Worm (Caenorhabditis elegans) whole organism, L1 larva: ENCODE measurements around the gene fbxa-154.
"Not testable (repeated sequence)": the region's sequence is repeated elsewhere in the genome, so short reads cannot be mapped to it uniquely, and the experiment has no call there.

ENCODE experiments used
- C04F5.9 ChIP-seq: sonication (generic microtip); optimal IDR thresholded peaks from 2 replicates; lab custom pipeline; 2016; ENCODE audit warnings: missing genetic modification characterization, missing compliant biosample characterization
- ama-1 ChIP-seq: fragments of 150-350 bp; optimal IDR thresholded peaks from 2 replicates; lab custom pipeline; 2014
- blmp-1 ChIP-seq: fragments of 150-350 bp; optimal IDR thresholded peaks from 2 replicates; lab custom pipeline; 2014; ENCODE audit warnings: missing biosample characterization, missing genetic modification characterization
- ceh-63 ChIP-seq: fragments of 200-800 bp; sonication (Bioruptor generic); optimal IDR thresholded peaks from 2 replicates; lab custom pipeline; 2018; ENCODE audit warnings: mild to moderate bottlenecking, missing genetic modification characterization, missing compliant biosample characterization
- ceh-8 ChIP-seq: fragments of 200-800 bp; sonication (Bioruptor generic); optimal IDR thresholded peaks from 2 replicates; lab custom pipeline; 2018; ENCODE audit warnings: mild to moderate bottlenecking, missing genetic modification characterization, moderate library complexity, missing compliant biosample characterization
- ceh-82 ChIP-seq, 3 experiments: fragments of 150-350 bp in 1 of 3; sonication (generic microtip) in 2 of 3; optimal IDR thresholded peaks; 2 replicates each; lab custom pipeline; 2014 to 2017; ENCODE audit warnings: missing biosample characterization in 3 of 3, missing genetic modification characterization in 3 of 3
- ceh-88 ChIP-seq: fragments of 200-800 bp; sonication (Bioruptor generic); IDR thresholded peaks from 2 replicates; pipeline ENCODE4 v1.3.6; 2022; ENCODE audit warnings: missing genetic modification characterization, missing compliant biosample characterization
- ces-1 ChIP-seq: fragments of 150-350 bp; optimal IDR thresholded peaks from 2 replicates; lab custom pipeline; 2014; ENCODE audit warnings: missing biosample characterization, missing genetic modification reagents, missing genetic modification characterization
- dpl-1 ChIP-seq, 3 experiments: fragments of 150-350 bp in 2 of 3; sonication (generic microtip) in 1 of 3; optimal IDR thresholded peaks; 2 replicates each; lab custom pipeline; 2014 to 2017; ENCODE audit warnings: missing biosample characterization in 3 of 3, missing genetic modification characterization in 3 of 3, missing genetic modification reagents in 3 of 3
- efl-1 ChIP-seq, 4 experiments: fragments of 150-350 bp; optimal IDR thresholded peaks in 3 of 4; peaks in 1 of 4; 1 replicate in 1 of 4; 2 replicates in 3 of 4; lab custom pipeline; 2014; ENCODE audit warnings: missing biosample characterization in 2 of 4, missing genetic modification characterization in 2 of 4, missing genetic modification reagents in 2 of 4
- elt-2 ChIP-seq: sonication (generic microtip); optimal IDR thresholded peaks from 2 replicates; lab custom pipeline; 2016; ENCODE audit warnings: missing genetic modification characterization, mild to moderate bottlenecking, inconsistent platforms, missing compliant biosample characterization, missing genetic modification reagents
- elt-3 ChIP-seq, 6 experiments: fragments of 150-350 bp in 1 of 6; sonication (generic microtip); optimal IDR thresholded peaks; 2 replicates each; lab custom pipeline; 2017 to 2018; ENCODE audit warnings: missing biosample characterization in 6 of 6, missing genetic modification characterization in 6 of 6, inconsistent platforms in 1 of 6
- ets-5 ChIP-seq: fragments of 200-800 bp; sonication (Bioruptor generic); IDR thresholded peaks from 2 replicates; pipeline ENCODE4 v1.3.6; 2022; ENCODE audit warnings: missing genetic modification characterization, missing compliant biosample characterization
- fkh-4 ChIP-seq: sonication (generic microtip); optimal IDR thresholded peaks from 2 replicates; lab custom pipeline; 2016; ENCODE audit warnings: missing compliant biosample characterization, missing genetic modification characterization, borderline replicate concordance
- fkh-8 ChIP-seq: sonication (generic microtip); optimal IDR thresholded peaks from 2 replicates; lab custom pipeline; 2016; ENCODE audit warnings: mild to moderate bottlenecking, missing genetic modification characterization, missing compliant biosample characterization
- fos-1 ChIP-seq: fragments of 150-350 bp; optimal IDR thresholded peaks from 2 replicates; lab custom pipeline; 2014; ENCODE audit warnings: missing biosample characterization, missing genetic modification characterization
- hlh-4 ChIP-seq: sonication (generic microtip); optimal IDR thresholded peaks from 2 replicates; lab custom pipeline; 2016; ENCODE audit warnings: mild to moderate bottlenecking, missing genetic modification characterization, missing compliant biosample characterization
- isw-1 ChIP-seq: fragments of 200-800 bp; sonication (Bioruptor generic); IDR thresholded peaks from 2 replicates; pipeline ENCODE4 v1.3.6; 2022; ENCODE audit warnings: missing genetic modification characterization, missing compliant biosample characterization
- lin-14 ChIP-seq: fragments of 200-800 bp; sonication (Bioruptor generic); optimal IDR thresholded peaks from 2 replicates; lab custom pipeline; 2018; ENCODE audit warnings: mild to moderate bottlenecking, missing genetic modification characterization, moderate library complexity, missing compliant biosample characterization
- lin-15B ChIP-seq: fragments of 150-350 bp; sonication (generic microtip); optimal IDR thresholded peaks from 3 replicates; lab custom pipeline; 2014; ENCODE audit warnings: missing biosample characterization, missing genetic modification characterization
- lin-35 ChIP-seq, 2 experiments: fragments of 150-350 bp; optimal IDR thresholded peaks; 2 replicates each; lab custom pipeline; 2014; ENCODE audit warnings: missing biosample characterization in 2 of 2, missing genetic modification characterization in 2 of 2, missing genetic modification reagents in 2 of 2
- lin-39 ChIP-seq: fragments of 150-350 bp; optimal IDR thresholded peaks from 2 replicates; lab custom pipeline; 2014; ENCODE audit warnings: missing biosample characterization, missing genetic modification reagents, missing genetic modification characterization
- lir-3 ChIP-seq: sonication (generic microtip); optimal IDR thresholded peaks from 2 replicates; lab custom pipeline; 2016; ENCODE audit warnings: mild to moderate bottlenecking, missing genetic modification characterization, moderate library complexity, missing compliant biosample characterization; ENCODE audit not compliant: poor library complexity
- mef-2 ChIP-seq: fragments of 150-350 bp; optimal IDR thresholded peaks from 2 replicates; lab custom pipeline; 2014; ENCODE audit warnings: missing biosample characterization, missing genetic modification characterization
- mep-1 ChIP-seq: fragments of 150-350 bp; optimal IDR thresholded peaks from 2 replicates; lab custom pipeline; 2014; ENCODE audit warnings: missing biosample characterization, missing genetic modification characterization
- nhr-20 ChIP-seq: sonication (generic microtip); optimal IDR thresholded peaks from 2 replicates; lab custom pipeline; 2016; ENCODE audit warnings: mild to moderate bottlenecking, missing genetic modification characterization, missing compliant biosample characterization
- nhr-28 ChIP-seq: fragments of 150-350 bp; optimal IDR thresholded peaks from 2 replicates; lab custom pipeline; 2014; ENCODE audit warnings: missing biosample characterization, missing genetic modification characterization
- nhr-47 ChIP-seq: sonication (generic microtip); optimal IDR thresholded peaks from 2 replicates; lab custom pipeline; 2016; ENCODE audit warnings: mild to moderate bottlenecking, missing genetic modification characterization, moderate library complexity, missing compliant biosample characterization
- nhr-85 ChIP-seq: sonication (generic microtip); peaks from one replicate; lab custom pipeline; 2016; ENCODE audit warnings: missing genetic modification characterization, inconsistent platforms, missing compliant biosample characterization
- pax-3 ChIP-seq: fragments of 200-800 bp; sonication (Bioruptor generic); optimal IDR thresholded peaks from 2 replicates; lab custom pipeline; 2018; ENCODE audit warnings: mild to moderate bottlenecking, missing genetic modification characterization, moderate library complexity, missing compliant biosample characterization
- swsn-7 ChIP-seq: sonication (generic microtip); optimal IDR thresholded peaks from 2 replicates; lab custom pipeline; 2016; ENCODE audit warnings: missing genetic modification characterization, missing compliant biosample characterization
- unc-30 ChIP-seq: sonication (generic microtip); optimal IDR thresholded peaks from 2 replicates; lab custom pipeline; 2017; ENCODE audit warnings: missing biosample characterization, missing genetic modification characterization
- ztf-4 ChIP-seq: fragments of 150-350 bp; optimal IDR thresholded peaks from 2 replicates; lab custom pipeline; 2014; ENCODE audit warnings: missing biosample characterization, missing genetic modification characterization

Gene fbxa-154

ce11 chrV:15612886-15613285, 7.9 kb upstream of the fbxa-154 start, which contains the start of gene str-263:
str-263 (plus strand) TSS chrV:15613186.
- TF ChIP-seq C04F5.9 (tag; lab: Kevin White, UChicago) (no peak), mep-1 (tag; lab: Kevin White, UChicago) (no peak), nhr-85 (tag; lab: Kevin White, UChicago) (no peak), elt-2 (no peak), lin-15B (no peak), pax-3 (tag; lab: Kevin White, UChicago) (no peak), fos-1 (no peak), mef-2 (tag; lab: Kevin White, UChicago) (no peak), lir-3 (no peak), unc-30 (tag; lab: Kevin White, UChicago) (no peak), nhr-20 (tag; lab: Kevin White, UChicago) (no peak), ztf-4 (tag; lab: Kevin White, UChicago) (no peak), hlh-4 (tag; lab: Kevin White, UChicago) (no peak), ces-1 (no peak), ceh-63 (no peak), ceh-82 (tag; optimal IDR thresholded peaks at IDR 0.05; lab: Kevin White, UChicago) (no peak), ets-5 (GFP tag; lab: Robert Waterston, UW) (no peak)
- TF ChIP-seq, all 84 proteins: peak for 0

ce11 chrV:15610350-15610940, 5.5 kb upstream of the fbxa-154 start, which contains the start of the genes fbxa-153 and str-12:
fbxa-153 (minus strand) TSS chrV:15610384.
str-12 (plus strand) TSS chrV:15610890.
- peak in 1 of 3 experiments; percentile 21 for TF ChIP-seq dpl-1 (GFP tag; optimal IDR thresholded peaks at IDR 0.05; lab: Kevin White, UChicago)
- peak; percentile 35 for TF ChIP-seq mep-1 (tag; lab: Kevin White, UChicago)
- peak in 1 of 2 experiments; percentile 1 for TF ChIP-seq efl-1 (optimal IDR thresholded peaks at IDR 0.05; lab: Kevin White, UChicago)
- TF ChIP-seq efl-1 (GFP tag; optimal IDR thresholded peaks at IDR 0.05 in 1 of 2; lab: Kevin White, UChicago): peak in 1 of 2 experiments; percentile 32
- no peak for TF ChIP-seq blmp-1 (tag; lab: Kevin White, UChicago)
- no peak for TF ChIP-seq ceh-88 (GFP tag; lab: Robert Waterston, UW)
- TF ChIP-seq ceh-82 (tag; optimal IDR thresholded peaks at IDR 0.05; lab: Kevin White, UChicago): peak in 1 of 3 experiments; percentile 28
- TF ChIP-seq isw-1 (GFP tag; lab: Robert Waterston, UW): peak; percentile 28
- peak; percentile 8 for TF ChIP-seq swsn-7 (tag; lab: Kevin White, UChicago)
- TF ChIP-seq nhr-47 (tag; lab: Kevin White, UChicago): no peak
- peak in 1 of 2 experiments; percentile 11 for TF ChIP-seq lin-35 (GFP tag; optimal IDR thresholded peaks at IDR 0.05; lab: Kevin White, UChicago)
- peak; percentile 36 for TF ChIP-seq fkh-8 (tag; lab: Kevin White, UChicago)

DNA sequence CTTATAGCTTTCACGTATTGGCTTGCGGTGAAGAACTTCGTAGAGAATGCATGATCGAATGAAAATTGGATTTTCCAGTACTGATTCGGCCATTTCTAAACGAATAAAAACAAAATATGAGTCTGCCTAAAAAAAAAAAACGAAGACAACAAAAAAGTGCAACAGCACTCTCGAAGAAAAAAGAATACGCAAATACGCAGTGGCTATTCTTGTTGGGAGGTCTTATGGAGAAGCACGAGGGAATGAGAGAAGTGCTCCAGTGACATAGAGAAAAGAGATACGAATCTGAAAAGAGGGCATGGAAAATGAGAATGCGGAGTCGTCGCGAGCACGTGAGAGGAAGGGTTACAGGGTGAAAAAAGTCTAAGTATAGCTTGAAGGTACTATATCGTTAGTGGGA, 2.7 kb downstream of the fbxa-154 start, which contains the start of gene fbxa-152:
TSS of gene fbxa-152 (minus strand) at position 101 of the 400 bp plus-strand sequence.
- peak; percentile 22 for TF ChIP-seq lin-14 (GFP tag; lab: Kevin White, UChicago)
- TF ChIP-seq fkh-4 (tag; lab: Kevin White, UChicago): no peak
- TF ChIP-seq ama-1 (lab: Kevin White, UChicago): no peak
- TF ChIP-seq, all 84 proteins: peak for 1

DNA sequence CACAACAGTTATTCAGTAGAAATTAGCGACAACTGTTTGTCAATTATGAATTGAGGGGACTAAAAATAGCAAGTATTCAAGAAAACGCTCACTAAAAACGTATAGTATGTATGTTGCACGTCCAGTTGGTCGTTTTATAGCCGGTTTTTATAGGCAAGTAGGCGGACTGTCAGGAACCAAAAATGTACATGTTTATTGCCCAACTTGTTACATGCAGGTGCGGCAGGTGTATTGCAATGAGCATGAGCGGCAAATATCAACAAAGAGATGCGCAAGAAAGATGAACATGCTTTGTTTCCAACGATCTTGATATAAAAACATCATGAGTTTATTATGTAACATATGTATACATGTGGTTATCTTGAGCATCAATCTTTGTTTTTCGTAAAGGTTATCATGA, 5.2 kb downstream of the fbxa-154 start, which contains the start of gene B0391.14:
TSS of gene B0391.14 (minus strand) at position 101 of the 400 bp plus-strand sequence.
- TF ChIP-seq ceh-8 (GFP tag; lab: Kevin White, UChicago); elt-3 (tag; optimal IDR thresholded peaks at IDR 0.05; lab: Kevin White, UChicago); nhr-28 (tag; lab: Kevin White, UChicago): not testable (repeated sequence)

ce11 chrV:15594573-15594972, 10.4 kb downstream of the fbxa-154 start, which contains the start of gene fbxa-139:
fbxa-139 (minus strand) TSS chrV:15594673.
- no peak for TF ChIP-seq lin-39 (tag; lab: Kevin White, UChicago)
